Fruit fly (Drosophila melanogaster): ENCODE measurements around the gene GlcAT-S.
A peak's percentile ranks its signal among the peaks of the same experiment; 100 is the strongest.

DNA sequence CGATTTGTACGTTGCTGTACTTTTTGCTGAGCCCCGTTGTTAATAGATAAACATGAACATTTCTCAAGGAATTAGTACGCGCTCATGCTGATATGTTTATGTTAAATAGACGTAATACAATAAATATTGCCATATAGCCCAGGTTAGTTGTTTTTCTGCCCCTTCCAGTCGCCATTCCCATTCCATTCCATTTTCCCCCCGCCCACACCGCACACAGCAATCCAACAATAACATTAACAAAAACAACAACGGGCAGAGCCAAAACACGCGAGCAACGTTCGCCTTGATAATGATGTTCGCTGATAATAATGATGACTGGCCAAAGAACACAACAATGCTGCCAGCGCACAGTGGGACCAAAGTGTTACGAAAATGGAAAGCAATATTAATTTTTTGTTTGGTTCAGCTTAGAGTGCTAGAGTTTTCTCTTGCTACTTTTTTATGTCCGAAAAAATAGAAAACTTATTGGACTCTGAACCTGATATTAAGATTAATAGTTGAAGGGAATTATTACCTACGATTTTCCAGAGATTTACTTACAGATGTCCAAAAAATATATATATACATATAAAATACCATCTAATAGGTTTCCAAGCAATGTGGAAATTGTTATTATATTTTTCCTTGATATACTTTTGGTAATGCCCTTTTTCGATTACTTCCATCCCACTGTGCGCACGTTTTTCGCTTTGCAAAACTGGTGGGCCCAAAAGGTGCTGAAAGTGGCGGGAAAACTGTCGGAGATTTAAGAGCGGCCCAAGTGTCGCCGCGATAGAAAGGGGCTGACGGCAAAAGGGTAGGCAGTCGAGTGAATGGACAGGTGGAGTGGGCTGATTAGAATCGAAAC is 46.5 kb upstream of the GlcAT-S start:
- TF ChIP-seq lilli (GFP tag; optimal IDR thresholded peaks at IDR 0.05) (peak; percentile 95), tx (GFP tag; optimal IDR thresholded peaks at IDR 0.05) (peak; percentile 85), CG7357 (GFP tag; IDR thresholded peaks at IDR 0.05) (peak; percentile 83), insv (GFP tag; optimal IDR thresholded peaks at IDR 0.05) (peak in 1 of 2 experiments; percentile 74), CG2129 (GFP tag; IDR thresholded peaks at IDR 0.05; ENCODE audit: partially characterized antibody) (no peak), luna (GFP tag; optimal IDR thresholded peaks at IDR 0.05) (peak; percentile 58), CG11398 (GFP tag; optimal IDR thresholded peaks at IDR 0.05) (peak; percentile 38)

Data from whole organism, embryonic.